Worm (Caenorhabditis elegans): ENCODE measurements around the gene dcar-1.
A peak's percentile ranks its signal among the peaks of the same experiment; 100 is the strongest.

ce11 chrV:17951172-17951999, 41.3 kb downstream of the dcar-1 start, which contains the start of gene Y59A8B.24:
- TF ChIP-seq ztf-11 (tag; optimal IDR thresholded peaks at IDR 0.05) = peak; percentile 73
- TF ChIP-seq blmp-1 (tag; optimal IDR thresholded peaks at IDR 0.05) = no peak
- no peak for TF ChIP-seq nhr-12 (tag; optimal IDR thresholded peaks at IDR 0.05)
- TF ChIP-seq elt-3 (tag; optimal IDR thresholded peaks at IDR 0.05) = no peak
- no peak for TF ChIP-seq snpc-4 (tag; optimal IDR thresholded peaks at IDR 0.05)
- TF ChIP-seq unc-120 (tag; optimal IDR thresholded peaks at IDR 0.05; ENCODE audit: poor library complexity, severe bottlenecking) = peak; percentile 71
- TF ChIP-seq unc-39 (tag; optimal IDR thresholded peaks at IDR 0.05) = peak; percentile 16
- TF ChIP-seq unc-62 (GFP tag; optimal IDR thresholded peaks at IDR 0.05) = peak; percentile 72
- TF ChIP-seq elt-1 (tag; optimal IDR thresholded peaks at IDR 0.05; ENCODE audit: borderline replicate concordance, insufficient read depth) = no peak
- TF ChIP-seq mep-1 (tag; optimal IDR thresholded peaks at IDR 0.05) = peak; percentile 61

Data from whole organism, mixed stage, embryonic.